Fruit fly (Drosophila melanogaster): ENCODE results near the gene Lim3.

The Lim3 gene

dm6 chr2L:19131905-19132402, 23.7 kb upstream of the Lim3 start, which contains the start of the genes AsnRS and DCTN6-p27:
TSS of gene AsnRS (minus strand) at chr2L:19131954.
TSS of gene DCTN6-p27 (plus strand) at chr2L:19132323.
- TF ChIP-seq CG13204 (GFP tag; optimal IDR thresholded peaks at IDR 0.05) (no peak), Pif1A (GFP tag; optimal IDR thresholded peaks at IDR 0.05) (no peak), CG17806 (tag; optimal IDR thresholded peaks at IDR 0.05) (peak; percentile 33), CG34367 (tag; optimal IDR thresholded peaks at IDR 0.05) (no peak), CG8301 (tag; optimal IDR thresholded peaks at IDR 0.05) (no peak), CG4496 (GFP tag; IDR thresholded peaks at IDR 0.05) (peak; percentile 70; the same call in 2 of the 3 replicates), CG12605 (GFP tag; IDR thresholded peaks at IDR 0.05) (no peak), D1 (tag; optimal IDR thresholded peaks at IDR 0.05) (no peak), Pif1B (GFP tag; optimal IDR thresholded peaks at IDR 0.05) (no peak), gl (tag; optimal IDR thresholded peaks at IDR 0.05) (no peak), EcR (GFP tag; optimal IDR thresholded peaks at IDR 0.05) (no peak), rn (GFP tag; IDR thresholded peaks at IDR 0.05) (no peak), Ets98B (GFP tag; IDR thresholded peaks at IDR 0.05) (peak; percentile 45), CG32121 (GFP tag; IDR thresholded peaks at IDR 0.05) (no peak; the same call in 1 of the 2 replicates), fd96Ca (GFP tag; IDR thresholded peaks at IDR 0.05) (no peak), Snoo (tag; optimal IDR thresholded peaks at IDR 0.05) (peak; percentile 61), CG9948 (tag; optimal IDR thresholded peaks at IDR 0.05) (peak; percentile 25), CG15710 (tag; optimal IDR thresholded peaks at IDR 0.05) (peak; percentile 41), CG8159 (tag; optimal IDR thresholded peaks at IDR 0.05) (peak; percentile 51)

- TF ChIP-seq CG34367 (tag; optimal IDR thresholded peaks at IDR 0.05) (peak; percentile 38), fd96Ca (GFP tag; IDR thresholded peaks at IDR 0.05) (no peak), CG4496 (GFP tag; IDR thresholded peaks at IDR 0.05) (no peak), CG14655 (GFP tag; optimal IDR thresholded peaks at IDR 0.05) (no peak), CG8159 (tag; optimal IDR thresholded peaks at IDR 0.05) (peak; percentile 63), D1 (tag; optimal IDR thresholded peaks at IDR 0.05) (no peak), Pif1B (GFP tag; optimal IDR thresholded peaks at IDR 0.05) (no peak), CG8301 (tag; optimal IDR thresholded peaks at IDR 0.05) (no peak), CG15710 (tag; optimal IDR thresholded peaks at IDR 0.05) (peak; percentile 72), CG9948 (tag; optimal IDR thresholded peaks at IDR 0.05) (peak; percentile 29), CG10348 (GFP tag; IDR thresholded peaks at IDR 0.05) (no peak), gl (tag; optimal IDR thresholded peaks at IDR 0.05) (no peak), Ets98B (GFP tag; IDR thresholded peaks at IDR 0.05) (no peak; the same call in 1 of the 2 replicates), rn (GFP tag; IDR thresholded peaks at IDR 0.05) (no peak), Snoo (tag; optimal IDR thresholded peaks at IDR 0.05) (peak; percentile 64), EcR (GFP tag; optimal IDR thresholded peaks at IDR 0.05) (no peak), CG32121 (GFP tag; IDR thresholded peaks at IDR 0.05) (0 out of 2 replicates have a peak, but pooled peaks have one; percentile 28), CG12605 (GFP tag; IDR thresholded peaks at IDR 0.05) (no peak), Pif1A (GFP tag; optimal IDR thresholded peaks at IDR 0.05) (no peak), CG13204 (GFP tag; optimal IDR thresholded peaks at IDR 0.05) (no peak), CG17806 (tag; optimal IDR thresholded peaks at IDR 0.05) (peak; percentile 38)
Measured at dm6 chr2L:19126888-19127287, 18.7 kb upstream of the Lim3 start.

- TF ChIP-seq CG4496 (GFP tag; IDR thresholded peaks at IDR 0.05) (no peak), rn (GFP tag; IDR thresholded peaks at IDR 0.05) (no peak), CG9948 (tag; optimal IDR thresholded peaks at IDR 0.05) (no peak), gl (tag; optimal IDR thresholded peaks at IDR 0.05) (no peak), CG32121 (GFP tag; IDR thresholded peaks at IDR 0.05) (no peak), CG8301 (tag; optimal IDR thresholded peaks at IDR 0.05) (no peak), CG17806 (tag; optimal IDR thresholded peaks at IDR 0.05) (no peak), Pif1A (GFP tag; optimal IDR thresholded peaks at IDR 0.05) (no peak), CG15710 (tag; optimal IDR thresholded peaks at IDR 0.05) (no peak), CG10348 (GFP tag; IDR thresholded peaks at IDR 0.05) (no peak), Snoo (tag; optimal IDR thresholded peaks at IDR 0.05) (no peak), CG12605 (GFP tag; IDR thresholded peaks at IDR 0.05) (no peak), CG13204 (GFP tag; optimal IDR thresholded peaks at IDR 0.05) (no peak), fd96Ca (GFP tag; IDR thresholded peaks at IDR 0.05) (no peak), CG8159 (tag; optimal IDR thresholded peaks at IDR 0.05) (no peak), EcR (GFP tag; optimal IDR thresholded peaks at IDR 0.05) (no peak), D1 (tag; optimal IDR thresholded peaks at IDR 0.05) (no peak), Ets98B (GFP tag; IDR thresholded peaks at IDR 0.05) (no peak), CG34367 (tag; optimal IDR thresholded peaks at IDR 0.05) (no peak), CG14655 (GFP tag; optimal IDR thresholded peaks at IDR 0.05) (no peak)
Measured at dm6 chr2L:19123472-19124070, 15.3 kb upstream of the Lim3 start, which contains the start of gene Phb1. TSS of gene Phb1 (minus strand) at chr2L:19123869.

dm6 chr2L:19120984-19121383, 12.8 kb upstream of the Lim3 start:
- TF ChIP-seq CG15710 (tag; optimal IDR thresholded peaks at IDR 0.05) (peak; percentile 26), Ets98B (GFP tag; IDR thresholded peaks at IDR 0.05) (peak; percentile 52), CG17806 (tag; optimal IDR thresholded peaks at IDR 0.05) (peak; percentile 60), CG12605 (GFP tag; IDR thresholded peaks at IDR 0.05) (no peak), CG8301 (tag; optimal IDR thresholded peaks at IDR 0.05) (peak; percentile 57), CG34367 (tag; optimal IDR thresholded peaks at IDR 0.05) (peak; percentile 6), CG14655 (GFP tag; optimal IDR thresholded peaks at IDR 0.05) (no peak), EcR (GFP tag; optimal IDR thresholded peaks at IDR 0.05) (no peak), CG9948 (tag; optimal IDR thresholded peaks at IDR 0.05) (peak; percentile 60), fd96Ca (GFP tag; IDR thresholded peaks at IDR 0.05) (peak; percentile 57; the same call in 1 of the 3 replicates), CG8159 (tag; optimal IDR thresholded peaks at IDR 0.05) (peak; percentile 60), CG32121 (GFP tag; IDR thresholded peaks at IDR 0.05) (peak; percentile 29; the same call in 1 of the 2 replicates)

All from whole organism, pupa.